Worm (Caenorhabditis elegans) whole organism, L4/young adult: Measurements from ENCODE around the gene scc-2.

Experiments
- W03F9.2 ChIP-seq: fragments of 150-350 bp; optimal IDR thresholded peaks from 2 replicates; lab custom pipeline; 2014; ENCODE audit warnings: missing biosample characterization, missing genetic modification characterization
- dao-5 ChIP-seq: sonication (generic microtip); optimal IDR thresholded peaks from 2 replicates; lab custom pipeline; 2016; ENCODE audit warnings: missing genotype, missing genetic modification characterization, moderate library complexity, missing compliant biosample characterization
- him-1 ChIP-seq: sonication (generic microtip); optimal IDR thresholded peaks from 2 replicates; lab custom pipeline; 2016; ENCODE audit warnings: missing genotype, missing genetic modification reagents, missing genetic modification characterization, missing compliant biosample characterization

ce11 chrII:305645-306044, 42.2 kb upstream of the scc-2 start, which contains the start of gene col-69:
- no peak for TF ChIP-seq dao-5 (tag; lab: Kevin White, UChicago)
- no peak for TF ChIP-seq W03F9.2
- no peak for TF ChIP-seq him-1
